Fruit fly (Drosophila melanogaster) whole organism: ENCODE data around the gene yellow-k.

ENCODE experiments used
- CG8478 ChIP-seq: fragments of >200 bp; optimal IDR thresholded peaks from 2 replicates; lab custom pipeline; 2018; ENCODE audit warnings: inconsistent platforms
- Dll ChIP-seq: fragments of >200 bp; optimal IDR thresholded peaks from 2 replicates; lab custom pipeline; 2017
- psq ChIP-seq: fragments of >200 bp; optimal IDR thresholded peaks from 2 replicates; lab custom pipeline; 2017
- usp ChIP-seq: fragments of >200 bp; optimal IDR thresholded peaks from 2 replicates; lab custom pipeline; 2017; ENCODE audit warnings: missing biosample characterization, missing genetic modification characterization, mixed read lengths

DNA sequence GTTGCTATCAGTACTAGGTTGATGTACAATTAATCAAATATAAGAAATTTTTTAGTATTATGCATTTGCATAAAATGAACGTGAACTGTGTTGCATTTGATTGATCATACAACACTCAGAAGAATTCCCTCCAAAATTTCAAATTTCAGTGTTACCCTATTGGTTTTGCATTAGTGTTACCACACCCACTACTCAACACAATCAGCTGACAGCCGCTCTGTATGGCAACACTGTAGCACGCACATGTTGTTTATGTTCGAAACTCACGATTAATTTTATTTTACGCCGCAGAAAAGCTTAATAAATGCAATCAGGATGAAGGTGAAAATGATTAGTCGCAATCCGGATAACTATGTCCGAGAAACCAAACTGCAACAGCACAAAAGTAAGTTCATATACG, 21.7 kb upstream of the yellow-k start, which contains the start of gene CG7275:
- TF ChIP-seq psq (lab: Kevin White, UChicago) (no peak), usp (no peak), CG8478 (lab: Kevin White, UChicago) (no peak), Dll (no peak)
